Worm (Caenorhabditis elegans): ENCODE measurements around the gene F57H12.5.
A peak's percentile ranks its signal among the peaks of the same experiment; 100 is the strongest.
"Not testable (repeated sequence)": the region's sequence is repeated elsewhere in the genome, so short reads cannot be mapped to it uniquely, and the experiment has no call there.

Gene F57H12.5

ce11 chrIV:8015726-8016312 is 48.7 kb downstream of the F57H12.5 start, which contains the start of gene C26B2.7 (continued):
- not testable (repeated sequence) for TF ChIP-seq snpc-4 (GFP tag; optimal IDR thresholded peaks at IDR 0.05)
- TF ChIP-seq snpc-4 (tag; optimal IDR thresholded peaks at IDR 0.05) (peak in 3 of 4 experiments; percentile 11 to 59 (median 16)), unc-130 (GFP tag; optimal IDR thresholded peaks at IDR 0.05) (peak; percentile 61), lir-1 (GFP tag; conservative IDR thresholded peaks at IDR 0.05) (peak; percentile 77), egrh-3 (GFP tag; IDR thresholded peaks at IDR 0.05) (peak; percentile 81), bed-2 (GFP tag; IDR thresholded peaks at IDR 0.05) (peak; percentile 89; the same call in 1 of the 2 replicates), rec-8 (tag; optimal IDR thresholded peaks at IDR 0.05) (peak in 1 of 2 experiments; percentile 34), let-526 (GFP tag; IDR thresholded peaks at IDR 0.05) (peak; percentile 88), cebp-1 (GFP tag; IDR thresholded peaks at IDR 0.05) (peak; percentile 67), cebp-1 (tag; optimal IDR thresholded peaks at IDR 0.05) (peak; percentile 69), attf-5 (GFP tag; optimal IDR thresholded peaks at IDR 0.05) (peak; percentile 78), nfyb-1 (GFP tag; IDR thresholded peaks at IDR 0.05) (peak; percentile 67; the same call in 1 of the 2 replicates), K12H6.12 (tag; optimal IDR thresholded peaks at IDR 0.05) (peak; percentile 60), B0019.2 (GFP tag; conservative IDR thresholded peaks at IDR 0.05) (peak; percentile 80), ZK185.1 (tag; optimal IDR thresholded peaks at IDR 0.05; ENCODE audit: poor library complexity, severe bottlenecking) (peak; percentile 78), lsl-1 (GFP tag; optimal IDR thresholded peaks at IDR 0.05) (peak; percentile 59), die-1 (tag; optimal IDR thresholded peaks at IDR 0.05) (peak; percentile 54), hmg-1.2 (GFP tag; IDR thresholded peaks at IDR 0.05) (peak; percentile 55; the same call in 1 of the 2 replicates), madf-10 (tag; optimal IDR thresholded peaks at IDR 0.05) (peak; percentile 84), ceh-27 (GFP tag; optimal IDR thresholded peaks at IDR 0.05) (peak; percentile 72), lin-35 (GFP tag; optimal IDR thresholded peaks at IDR 0.05) (peak in 1 of 3 experiments; percentile 53), nhr-80 (tag; optimal IDR thresholded peaks at IDR 0.05) (peak; percentile 26), Y56A3A.18 (GFP tag; IDR thresholded peaks at IDR 0.05) (peak; percentile 57; the same call in 1 of the 2 replicates), ztf-6 (GFP tag; IDR thresholded peaks at IDR 0.05) (peak; percentile 44; the same call in 1 of the 2 replicates), Y67H2A.10 (GFP tag; conservative IDR thresholded peaks at IDR 0.05) (peak; percentile 68), C17E4.6 (GFP tag; IDR thresholded peaks at IDR 0.05) (peak; percentile 82), attf-6 (GFP tag; IDR thresholded peaks at IDR 0.05) (0 out of 2 replicates have a peak, but pooled peaks have one; percentile 14), chd-7 (tag; optimal IDR thresholded peaks at IDR 0.05) (peak; percentile 37), F33H1.4 (GFP tag; IDR thresholded peaks at IDR 0.05) (peak; percentile 60), Y95B8A.8 (GFP tag; IDR thresholded peaks at IDR 0.05) (peak; percentile 85), ztf-25 (GFP tag; IDR thresholded peaks at IDR 0.05) (peak; percentile 93), pbrm-1 (GFP tag; IDR thresholded peaks at IDR 0.05) (peak; percentile 62; the same call in 1 of the 2 replicates), zfh-2 (GFP tag; conservative IDR thresholded peaks at IDR 0.05) (peak; percentile 39; the same call in 1 of the 2 replicates), tbp1 (GFP tag; optimal IDR thresholded peaks at IDR 0.05) (peak; percentile 31), ztf-26 (tag; optimal IDR thresholded peaks at IDR 0.05) (peak; percentile 18), hsf-1 (GFP tag; IDR thresholded peaks at IDR 0.05) (peak; percentile 77), lin-54 (GFP tag; optimal IDR thresholded peaks at IDR 0.05) (peak; percentile 69), madf-8 (GFP tag; conservative IDR thresholded peaks at IDR 0.05) (peak; percentile 63)

- no peak for TF ChIP-seq attf-6 (GFP tag; IDR thresholded peaks at IDR 0.05)
- peak; percentile 28; the same call in 1 of the 2 replicates for TF ChIP-seq madf-6 (GFP tag; IDR thresholded peaks at IDR 0.05)
These were observed 49.6 kb downstream of the F57H12.5 start, which contains the start of gene elpc-4 for ce11 chrIV:8016694-8017093. Gene elpc-4, plus strand, starts transcription at chrIV:8016994.
